Worm (Caenorhabditis elegans): ENCODE results near the gene T18D3.6.

The T18D3.6 gene

ce11 chrX:12500777-12501176 is 51.1 kb downstream of the T18D3.6 start (continued):
- TF ChIP-seq Y75B8A.6 (GFP tag; IDR thresholded peaks at IDR 0.05) (no peak), nhr-28 (tag; optimal IDR thresholded peaks at IDR 0.05) (peak; percentile 99), mep-1 (tag; optimal IDR thresholded peaks at IDR 0.05) (peak; percentile 82), nhr-42 (GFP tag; IDR thresholded peaks at IDR 0.05) (0 out of 2 replicates have a peak, but pooled peaks have one; percentile 55), madf-9 (GFP tag; conservative IDR thresholded peaks at IDR 0.05) (no peak), egl-27 (tag; optimal IDR thresholded peaks at IDR 0.05) (no peak), ctbp-1 (GFP tag; IDR thresholded peaks at IDR 0.05) (no peak), ZK546.5 (tag; optimal IDR thresholded peaks at IDR 0.05) (no peak), F44E2.7 (GFP tag; IDR thresholded peaks at IDR 0.05) (no peak), lsy-2 (tag; optimal IDR thresholded peaks at IDR 0.05) (peak in 1 of 2 experiments; percentile 83), ceh-62 (tag; optimal IDR thresholded peaks at IDR 0.05) (no peak), saeg-2 (GFP tag; IDR thresholded peaks at IDR 0.05) (peak; percentile 56; the same call in 1 of the 2 replicates), ceh-32 (tag; optimal IDR thresholded peaks at IDR 0.05; ENCODE audit: poor library complexity) (no peak), ama-1 (optimal IDR thresholded peaks at IDR 0.05) (no peak), fkh-10 (GFP tag; optimal IDR thresholded peaks at IDR 0.05) (no peak), T20F7.1 (GFP tag; optimal IDR thresholded peaks at IDR 0.05) (peak; percentile 61), lin-13 (GFP tag; optimal IDR thresholded peaks at IDR 0.05) (no peak), lin-39 (tag; optimal IDR thresholded peaks at IDR 0.05) (no peak), spr-3 (GFP tag; optimal IDR thresholded peaks at IDR 0.05) (no peak), zfp-2 (tag; optimal IDR thresholded peaks at IDR 0.05) (no peak), F37D6.2 (tag; optimal IDR thresholded peaks at IDR 0.05) (no peak), fos-1 (tag; optimal IDR thresholded peaks at IDR 0.05) (no peak), dmd-8 (GFP tag; IDR thresholded peaks at IDR 0.05) (no peak), F10B5.3 (tag; optimal IDR thresholded peaks at IDR 0.05) (no peak), ceh-28 (tag; optimal IDR thresholded peaks at IDR 0.05) (no peak), Y5F2A.4 (GFP tag; optimal IDR thresholded peaks at IDR 0.05) (no peak), T26A8.4 (GFP tag; IDR thresholded peaks at IDR 0.05) (peak; percentile 62; the same call in 1 of the 2 replicates), nhr-41 (GFP tag; IDR thresholded peaks at IDR 0.05) (no peak), zip-11 (GFP tag; IDR thresholded peaks at IDR 0.05) (no peak), ztf-7 (tag; optimal IDR thresholded peaks at IDR 0.05) (peak; percentile 86), lin-38 (GFP tag; IDR thresholded peaks at IDR 0.05) (no peak), nhr-111 (GFP tag; optimal IDR thresholded peaks at IDR 0.05) (no peak), egl-43 (GFP tag; IDR thresholded peaks at IDR 0.05) (no peak), arid-1 (GFP tag; conservative IDR thresholded peaks at IDR 0.05) (no peak), dve-1 (tag; optimal IDR thresholded peaks at IDR 0.05; ENCODE audit: insufficient read depth) (peak; percentile 98), nhr-102 (tag; optimal IDR thresholded peaks at IDR 0.05) (peak; percentile 98), aha-1 (tag) (peak; percentile 94), ces-1 (GFP tag; optimal IDR thresholded peaks at IDR 0.05) (no peak), nhr-77 (tag; optimal IDR thresholded peaks at IDR 0.05) (peak; percentile 92), snpc-4 (tag; optimal IDR thresholded peaks at IDR 0.05) (no peak), lin-29 (GFP tag; IDR thresholded peaks at IDR 0.05) (no peak), cey-2 (tag; optimal IDR thresholded peaks at IDR 0.05; ENCODE audit: borderline replicate concordance, insufficient read depth) (peak; percentile 91), unc-130 (GFP tag; optimal IDR thresholded peaks at IDR 0.05) (no peak), zip-2 (tag; optimal IDR thresholded peaks at IDR 0.05) (no peak), nhr-10 (tag; optimal IDR thresholded peaks at IDR 0.05) (peak; percentile 97), lin-1 (GFP tag; IDR thresholded peaks at IDR 0.05) (peak; percentile 78), mxl-2 (GFP tag; conservative IDR thresholded peaks at IDR 0.05) (no peak), ceh-82 (tag; optimal IDR thresholded peaks at IDR 0.05) (no peak), lin-15B (tag; optimal IDR thresholded peaks at IDR 0.05) (no peak), tag-97 (GFP tag; IDR thresholded peaks at IDR 0.05) (no peak), gei-8 (GFP tag; optimal IDR thresholded peaks at IDR 0.05) (peak; percentile 77), nhr-25 (tag; optimal IDR thresholded peaks at IDR 0.05; ENCODE audit: borderline replicate concordance, insufficient read depth) (peak; percentile 89), attf-4 (tag; optimal IDR thresholded peaks at IDR 0.05) (no peak)

All from whole organism, L4 larva.